Fruit fly (Drosophila melanogaster): ENCODE results near the gene eIF4E1.

The eIF4E1 gene

dm6 chr3L:9410754-9411423 lies 8.6 kb upstream of the eIF4E1 start, which contains the start of the genes CG4022 and Cpsf5 (continued):
- peak; percentile 91 for TF ChIP-seq CoRest (tag; optimal IDR thresholded peaks at IDR 0.05)
- peak; percentile 75 for TF ChIP-seq HLH54F (GFP tag; optimal IDR thresholded peaks at IDR 0.05)
- TF ChIP-seq Adf1 (GFP tag; IDR thresholded peaks at IDR 0.05) = peak; percentile 61; the same call in 1 of the 2 replicates
- TF ChIP-seq CG8089 (GFP tag; optimal IDR thresholded peaks at IDR 0.05) = peak; percentile 20
- peak; percentile 80; the same call in 1 of the 3 replicates for TF ChIP-seq gce (GFP tag; IDR thresholded peaks at IDR 0.05)
- TF ChIP-seq usp (GFP tag; optimal IDR thresholded peaks at IDR 0.05) = no peak
- TF ChIP-seq Asciz (GFP tag; optimal IDR thresholded peaks at IDR 0.05) = peak; percentile 52
- no peak for TF ChIP-seq MTF-1 (GFP tag; optimal IDR thresholded peaks at IDR 0.05; ENCODE audit: borderline replicate concordance)
- peak; percentile 74 for TF ChIP-seq CG13123 (GFP tag; optimal IDR thresholded peaks at IDR 0.05)
- TF ChIP-seq fd3F (GFP tag; optimal IDR thresholded peaks at IDR 0.05) = peak; percentile 87
- peak; percentile 81 for TF ChIP-seq CG17385 (GFP tag; optimal IDR thresholded peaks at IDR 0.05)
- TF ChIP-seq CG5180 (GFP tag; optimal IDR thresholded peaks at IDR 0.05) = no peak
- peak; percentile 79 for TF ChIP-seq CG32772 (GFP tag; IDR thresholded peaks at IDR 0.05)
- TF ChIP-seq CG3726 (GFP tag; IDR thresholded peaks at IDR 0.05) = no peak
- TF ChIP-seq CG2889 (GFP tag; IDR thresholded peaks at IDR 0.05) = peak; percentile 77
- TF ChIP-seq h (optimal IDR thresholded peaks at IDR 0.05) = no peak
- TF ChIP-seq CG13424 (tag; optimal IDR thresholded peaks at IDR 0.05) = peak; percentile 92
- TF ChIP-seq CG16863 (GFP tag; optimal IDR thresholded peaks at IDR 0.05) = peak; percentile 45
- TF ChIP-seq vfl (GFP tag; optimal IDR thresholded peaks at IDR 0.05) = peak; percentile 54
- TF ChIP-seq caup (GFP tag; optimal IDR thresholded peaks at IDR 0.05; ENCODE audit: severe bottlenecking) = peak; percentile 79
- peak; percentile 63; the same call in 2 of the 3 replicates for TF ChIP-seq B-H1 (GFP tag; IDR thresholded peaks at IDR 0.05)
- TF ChIP-seq sob (GFP tag; IDR thresholded peaks at IDR 0.05) = peak; percentile 87
- peak; percentile 70 for TF ChIP-seq CG16815 (GFP tag; optimal IDR thresholded peaks at IDR 0.05)
- TF ChIP-seq Xrp1 (GFP tag; IDR thresholded peaks at IDR 0.05) = peak; percentile 89
- TF ChIP-seq HmgZ (tag; optimal IDR thresholded peaks at IDR 0.05) = peak; percentile 91
- peak; percentile 71 for TF ChIP-seq gfzf (GFP tag; optimal IDR thresholded peaks at IDR 0.05)
- TF ChIP-seq D19A (tag; optimal IDR thresholded peaks at IDR 0.05) = peak; percentile 52
- peak; percentile 40 for TF ChIP-seq tx (GFP tag; optimal IDR thresholded peaks at IDR 0.05)
- no peak for TF ChIP-seq ftz-f1 (GFP tag; optimal IDR thresholded peaks at IDR 0.05)
- TF ChIP-seq cg (GFP tag; optimal IDR thresholded peaks at IDR 0.05) = no peak
- TF ChIP-seq row (GFP tag; IDR thresholded peaks at IDR 0.05) = peak; percentile 95
- TF ChIP-seq maf-S (GFP tag; optimal IDR thresholded peaks at IDR 0.05) = peak; percentile 49
- peak; percentile 63 to 70 for TF ChIP-seq chif (GFP tag; optimal IDR thresholded peaks at IDR 0.05)
- no peak for TF ChIP-seq tio (GFP tag; optimal IDR thresholded peaks at IDR 0.05)
- TF ChIP-seq shn (GFP tag; optimal IDR thresholded peaks at IDR 0.05) = peak; percentile 44
- TF ChIP-seq Hr3 (GFP tag; optimal IDR thresholded peaks at IDR 0.05) = peak; percentile 75
- peak; percentile 26; the same call in 1 of the 3 replicates for TF ChIP-seq CG2199 (GFP tag; IDR thresholded peaks at IDR 0.05)
- peak; percentile 87 for TF ChIP-seq unpg (GFP tag; optimal IDR thresholded peaks at IDR 0.05)
- TF ChIP-seq Med (GFP tag) = peak; percentile 92
- no peak for TF ChIP-seq lov (optimal IDR thresholded peaks at IDR 0.05)
- peak; percentile 71; the same call in 2 of the 3 replicates for TF ChIP-seq lov (GFP tag; IDR thresholded peaks at IDR 0.05)
- TF ChIP-seq Gsc (GFP tag; IDR thresholded peaks at IDR 0.05) = no peak
- peak; percentile 39 for TF ChIP-seq Drgx (GFP tag; IDR thresholded peaks at IDR 0.05)
- TF ChIP-seq CHES-1-like (GFP tag; optimal IDR thresholded peaks at IDR 0.05) = peak; percentile 60
- TF ChIP-seq Bdp1 (GFP tag; optimal IDR thresholded peaks at IDR 0.05) = peak; percentile 67
- TF ChIP-seq mld (GFP tag; IDR thresholded peaks at IDR 0.05; ENCODE audit: partially characterized antibody) = no peak
- TF ChIP-seq bigmax (GFP tag; optimal IDR thresholded peaks at IDR 0.05) = peak; percentile 34
- TF ChIP-seq pita (GFP tag; optimal IDR thresholded peaks at IDR 0.05) = no peak
- peak; percentile 55; the same call in 1 of the 2 replicates for TF ChIP-seq wdn (GFP tag; IDR thresholded peaks at IDR 0.05)
- peak; percentile 73 for TF ChIP-seq CG11695 (GFP tag; IDR thresholded peaks at IDR 0.05)
- peak; percentile 50; the same call in 1 of the 2 replicates for TF ChIP-seq chm (GFP tag; IDR thresholded peaks at IDR 0.05)
